Fruit fly (Drosophila melanogaster) whole organism, embryonic: ENCODE data around the gene mRpL14.

ENCODE experiments used
- Asciz ChIP-seq: fragments of 200-800 bp; sonication (Bioruptor generic); optimal IDR thresholded peaks from 2 replicates; lab custom pipeline; 2017; ENCODE audit warnings: missing biosample characterization, mild to moderate bottlenecking, missing genetic modification characterization, missing genetic modification reagents
- Bteb2 ChIP-seq: fragments of 200-800 bp; sonication (Bioruptor generic); optimal IDR thresholded peaks from 2 replicates; lab custom pipeline; 2016; ENCODE audit warnings: missing biosample characterization, missing genetic modification characterization
- CG10147 ChIP-seq: fragments of 200-800 bp; sonication (Bioruptor generic); optimal IDR thresholded peaks from 2 replicates; lab custom pipeline; 2019; ENCODE audit warnings: missing biosample characterization, mild to moderate bottlenecking, missing genetic modification characterization, moderate library complexity
- CG10267 ChIP-seq: fragments of 200-800 bp; sonication (Bioruptor generic); optimal IDR thresholded peaks from 2 replicates; lab custom pipeline; 2018; ENCODE audit warnings: missing biosample characterization, mild to moderate bottlenecking, missing genetic modification characterization, moderate library complexity
- CG10543 ChIP-seq: fragments of 200-800 bp; sonication (Bioruptor generic); optimal IDR thresholded peaks from 3 replicates; lab custom pipeline; 2017; ENCODE audit warnings: missing biosample characterization, mild to moderate bottlenecking, missing genetic modification characterization, moderate library complexity
- CG11560 ChIP-seq: fragments of 200-800 bp; sonication (Bioruptor generic); IDR thresholded peaks from 3 replicates; pipeline ENCODE4 v1.3.6; 2022; ENCODE audit warnings: missing biosample characterization, missing genetic modification characterization
- CG11696 ChIP-seq: fragments of 200-800 bp; sonication (Bioruptor generic); IDR thresholded peaks from 2 replicates; pipeline ENCODE4 v1.3.6; 2022; ENCODE audit warnings: missing biosample characterization, missing genetic modification characterization
- CG12659 ChIP-seq: fragments of 200-800 bp; sonication (Bioruptor generic); optimal IDR thresholded peaks from 3 replicates; lab custom pipeline; 2017; ENCODE audit warnings: mild to moderate bottlenecking, missing biosample characterization, missing genetic modification reagents, missing genetic modification characterization
- CG13624 ChIP-seq: fragments of 200-800 bp; sonication (Bioruptor generic); optimal IDR thresholded peaks from 2 replicates; lab custom pipeline; 2016; ENCODE audit warnings: missing biosample characterization, missing genetic modification characterization
- CG14965 ChIP-seq: fragments of 200-800 bp; sonication (Bioruptor generic); optimal IDR thresholded peaks from 2 replicates; lab custom pipeline; 2016; ENCODE audit warnings: missing biosample characterization, missing genetic modification characterization, borderline replicate concordance
- CG1529 ChIP-seq: fragments of 200-800 bp; sonication (Bioruptor generic); optimal IDR thresholded peaks from 3 replicates; lab custom pipeline; 2018; ENCODE audit warnings: missing biosample characterization, missing genetic modification characterization
- CG16813 ChIP-seq: fragments of 200-800 bp; sonication (Bioruptor generic); IDR thresholded peaks from 3 replicates; pipeline ENCODE4 v1.3.6; 2022; ENCODE audit warnings: missing biosample characterization, missing genetic modification characterization; ENCODE audit not compliant: partially characterized antibody
- CG17361 ChIP-seq: fragments of 200-800 bp; sonication (Bioruptor generic); IDR thresholded peaks from 3 replicates; pipeline ENCODE4 v1.3.6; 2022; ENCODE audit warnings: missing biosample characterization, missing genetic modification characterization
- CG2116 ChIP-seq: fragments of 200-800 bp; sonication (Bioruptor generic); optimal IDR thresholded peaks from 3 replicates; lab custom pipeline; 2018; ENCODE audit warnings: missing biosample characterization, mild to moderate bottlenecking, missing genetic modification characterization
- CG2120 ChIP-seq: fragments of 200-800 bp; sonication (Bioruptor generic); optimal IDR thresholded peaks from 3 replicates; lab custom pipeline; 2016; ENCODE audit warnings: missing biosample characterization, missing genetic modification characterization
- CG2712 ChIP-seq: fragments of 200-800 bp; optimal IDR thresholded peaks from 3 replicates; lab custom pipeline; 2019; ENCODE audit warnings: missing biosample characterization, mild to moderate bottlenecking, missing genetic modification characterization, moderate library complexity
- CG3065 ChIP-seq: fragments of 200-800 bp; sonication (Bioruptor generic); optimal IDR thresholded peaks from 2 replicates; lab custom pipeline; 2016; ENCODE audit warnings: missing biosample characterization, missing genetic modification characterization
- CG32767 ChIP-seq: fragments of 200-800 bp; sonication (Bioruptor generic); IDR thresholded peaks from 2 replicates; pipeline ENCODE4 v1.3.6; 2022; ENCODE audit warnings: missing biosample characterization, missing genetic modification characterization
- CG5953 ChIP-seq: fragments of 200-800 bp; sonication (Bioruptor generic); IDR thresholded peaks from 2 replicates; pipeline ENCODE4 v1.3.6; 2022; ENCODE audit warnings: missing biosample characterization, missing genetic modification characterization
- CG7963 ChIP-seq: fragments of 200-800 bp; sonication (Bioruptor generic); IDR thresholded peaks from 3 replicates; pipeline ENCODE4 v1.3.6; 2022; ENCODE audit warnings: missing biosample characterization, missing genetic modification characterization; ENCODE audit not compliant: partially characterized antibody
- CG9727 ChIP-seq: fragments of 200-800 bp; sonication (Bioruptor generic); optimal IDR thresholded peaks from 3 replicates; lab custom pipeline; 2017; ENCODE audit warnings: missing biosample characterization, mild to moderate bottlenecking, missing genetic modification characterization
- CG9797 ChIP-seq: fragments of 200-800 bp; sonication (Bioruptor generic); optimal IDR thresholded peaks from 3 replicates; lab custom pipeline; 2018; ENCODE audit warnings: missing biosample characterization, mild to moderate bottlenecking, missing genetic modification characterization
- CHES-1-like ChIP-seq: fragments of 200-800 bp; sonication (Bioruptor generic); optimal IDR thresholded peaks from 2 replicates; lab custom pipeline; 2016; ENCODE audit warnings: missing biosample characterization, missing genetic modification characterization
- D19B ChIP-seq: fragments of 200-800 bp; sonication (Bioruptor generic); optimal IDR thresholded peaks from 2 replicates; lab custom pipeline; 2017; ENCODE audit warnings: missing biosample characterization, mild to moderate bottlenecking, missing genetic modification characterization
- Dp ChIP-seq: fragments of 200-800 bp; sonication (Bioruptor generic); optimal IDR thresholded peaks from 2 replicates; lab custom pipeline; 2018; ENCODE audit warnings: missing biosample characterization, mild to moderate bottlenecking, missing genetic modification characterization, moderate library complexity
- Gsc ChIP-seq: fragments of 200-800 bp; sonication (Bioruptor generic); IDR thresholded peaks from 2 replicates; pipeline ENCODE4 v1.3.6; 2022; ENCODE audit warnings: missing biosample characterization, missing genetic modification characterization
- Hmr ChIP-seq: fragments of 200-800 bp; sonication (Bioruptor generic); optimal IDR thresholded peaks from 3 replicates; lab custom pipeline; 2017; ENCODE audit warnings: mild to moderate bottlenecking, missing biosample characterization, missing genetic modification reagents, missing genetic modification characterization
- Lhr ChIP-seq: fragments of 200-800 bp; sonication (Bioruptor generic); optimal IDR thresholded peaks from 3 replicates; lab custom pipeline; 2017; ENCODE audit warnings: mild to moderate bottlenecking, missing biosample characterization, missing genetic modification reagents, missing genetic modification characterization
- MBD-R2 ChIP-seq: fragments of 200-800 bp; sonication (Bioruptor generic); IDR thresholded peaks from 2 replicates; pipeline ENCODE4 v1.3.6; 2022; ENCODE audit warnings: missing biosample characterization, missing genetic modification characterization
- MESR4 ChIP-seq: fragments of 200-800 bp; sonication (Bioruptor generic); optimal IDR thresholded peaks from 2 replicates; lab custom pipeline; 2018; ENCODE audit warnings: missing biosample characterization, mild to moderate bottlenecking, missing genetic modification characterization, moderate library complexity
- Sin3A ChIP-seq: fragments of >200 bp; optimal IDR thresholded peaks from 2 replicates; lab custom pipeline; 2018
- Xbp1 ChIP-seq: fragments of 200-800 bp; sonication (Bioruptor generic); optimal IDR thresholded peaks from 3 replicates; lab custom pipeline; 2016; ENCODE audit warnings: missing biosample characterization, mild to moderate bottlenecking, missing genetic modification characterization
- Xrp1 ChIP-seq: fragments of 200-800 bp; sonication (Bioruptor generic); IDR thresholded peaks from 2 replicates; pipeline ENCODE4 v1.3.6; 2022; ENCODE audit warnings: missing biosample characterization, missing genetic modification characterization
- amos ChIP-seq: fragments of 200-800 bp; sonication (Bioruptor generic); IDR thresholded peaks from 2 replicates; pipeline ENCODE4 v1.3.6; 2022; ENCODE audit warnings: missing biosample characterization, missing genetic modification characterization; ENCODE audit not compliant: partially characterized antibody
- ara ChIP-seq: fragments of 200-800 bp; sonication (Bioruptor generic); IDR thresholded peaks from 2 replicates; pipeline ENCODE4 v1.3.6; 2022; ENCODE audit warnings: missing biosample characterization, missing genetic modification characterization
- dm ChIP-seq: fragments of 200-800 bp; sonication (Bioruptor generic); optimal IDR thresholded peaks from 3 replicates; lab custom pipeline; 2016; ENCODE audit warnings: missing biosample characterization, missing genetic modification characterization
- exex ChIP-seq: fragments of 200-800 bp; sonication (Bioruptor generic); optimal IDR thresholded peaks from 4 replicates; lab custom pipeline; 2018; ENCODE audit warnings: missing biosample characterization, mild to moderate bottlenecking, missing genetic modification characterization, moderate library complexity
- fd96Cb ChIP-seq: fragments of 200-800 bp; sonication (Bioruptor generic); optimal IDR thresholded peaks from 2 replicates; lab custom pipeline; 2018; ENCODE audit warnings: missing biosample characterization, mild to moderate bottlenecking, missing genetic modification characterization, moderate library complexity
- gfzf ChIP-seq: fragments of 200-800 bp; sonication (Bioruptor generic); optimal IDR thresholded peaks from 2 replicates; lab custom pipeline; 2016; ENCODE audit warnings: missing biosample characterization, mild to moderate bottlenecking, missing genetic modification characterization, moderate library complexity
- grau ChIP-seq: fragments of 200-800 bp; optimal IDR thresholded peaks from 3 replicates; lab custom pipeline; 2019; ENCODE audit warnings: missing biosample characterization, mild to moderate bottlenecking, missing genetic modification characterization, moderate library complexity
- ham ChIP-seq: fragments of 200-800 bp; sonication (Bioruptor generic); IDR thresholded peaks from 2 replicates; pipeline ENCODE4 v1.3.6; 2022; ENCODE audit warnings: missing biosample characterization, missing genetic modification characterization
- hb ChIP-seq: fragments of 200-800 bp; sonication (Bioruptor generic); IDR thresholded peaks from 3 replicates; pipeline ENCODE4 v1.3.6; 2022; ENCODE audit warnings: missing biosample characterization, missing genetic modification characterization; ENCODE audit not compliant: partially characterized antibody
- hkb ChIP-seq, 2 experiments: fragments of 200-800 bp in 1 of 2; fragments of >200 bp in 1 of 2; sonication (Bioruptor generic) in 1 of 2; IDR thresholded peaks in 1 of 2; optimal IDR thresholded peaks in 1 of 2; 2 replicates each; pipeline versions ENCODE4 v1.3.6 to Lab custom; 2017 to 2022; ENCODE audit warnings: missing biosample characterization in 1 of 2, missing genetic modification characterization in 1 of 2
- nerfin-2 ChIP-seq: fragments of 200-800 bp; sonication (Bioruptor generic); IDR thresholded peaks from 2 replicates; pipeline ENCODE4 v1.3.6; 2022; ENCODE audit warnings: missing biosample characterization, missing genetic modification characterization; ENCODE audit not compliant: partially characterized antibody
- pb ChIP-seq: fragments of 200-800 bp; sonication (Bioruptor generic); optimal IDR thresholded peaks from 3 replicates; lab custom pipeline; 2016; ENCODE audit warnings: missing biosample characterization, missing genetic modification characterization
- pho ChIP-seq: fragments of 200-800 bp; sonication (Bioruptor generic); optimal IDR thresholded peaks from 2 replicates; lab custom pipeline; 2016; ENCODE audit warnings: missing biosample characterization, missing genetic modification characterization
- sens ChIP-seq: fragments of 200-800 bp; sonication (Bioruptor generic); peaks from one replicate; lab custom pipeline; 2016; ENCODE audit warnings: missing biosample characterization, missing genetic modification characterization
- trh ChIP-seq: fragments of 200-800 bp; sonication (Bioruptor generic); optimal IDR thresholded peaks from 2 replicates; lab custom pipeline; 2016; ENCODE audit warnings: missing biosample characterization, missing genetic modification characterization

The mRpL14 gene

DNA sequence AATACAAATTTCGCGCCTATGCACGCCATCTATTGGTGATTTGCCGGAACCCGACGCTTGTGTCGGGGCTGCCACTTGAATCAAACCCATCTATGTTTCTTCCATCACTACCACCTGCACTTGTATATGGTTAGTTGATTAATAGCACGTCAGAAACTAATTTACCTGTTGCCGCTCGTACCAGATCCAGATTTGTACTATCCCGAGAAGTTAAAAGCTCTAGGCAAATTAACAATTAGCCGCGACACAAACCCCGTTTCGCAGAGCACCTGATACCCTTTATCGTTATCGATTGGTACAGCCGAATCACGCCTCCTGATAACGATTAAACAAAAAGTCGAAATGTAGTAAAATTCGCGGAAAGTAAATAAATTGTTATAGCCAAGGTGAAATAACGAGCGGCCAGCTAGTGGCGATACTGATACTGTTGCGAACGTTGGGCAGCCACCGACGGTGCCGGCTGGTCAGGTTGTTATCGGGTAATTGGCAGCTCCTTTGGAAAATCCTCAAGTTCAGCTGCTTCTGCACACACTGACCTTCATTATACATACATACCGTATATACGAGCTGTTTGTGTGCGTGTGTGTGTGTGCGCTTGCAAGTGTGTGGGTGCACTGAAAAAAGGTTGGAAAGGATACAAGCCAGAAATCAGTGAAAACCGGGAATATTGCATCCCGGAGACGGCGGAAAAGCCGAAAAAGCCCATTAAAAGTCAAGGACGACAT lies 4.3 kb downstream of the mRpL14 start:
- TF ChIP-seq CG2120 (peak; percentile 27), CG9797 (peak; percentile 47), hkb (optimal IDR thresholded peaks at IDR 0.05; lab: Kevin White, UChicago) (peak; percentile 78), hkb (GFP tag; IDR thresholded peaks at IDR 0.05; lab: Robert Waterston, UW) (no peak), trh (GFP tag; lab: Kevin White, UChicago) (no peak), CG11560 (tag; lab: Robert Waterston, UW) (peak; percentile 66; the same call in 2 of the 3 replicates), dm (GFP tag; lab: Kevin White, UChicago) (peak; percentile 31), D19B (GFP tag; lab: Kevin White, UChicago) (no peak), exex (peak; percentile 64), fd96Cb (no peak), CG11696 (GFP tag; lab: Robert Waterston, UW) (no peak), hb (GFP tag; lab: Robert Waterston, UW) (peak; percentile 77), CHES-1-like (GFP tag; lab: Kevin White, UChicago) (peak; percentile 36), CG10543 (peak; percentile 2), Sin3A (peak; percentile 82), grau (tag; lab: Kevin White, UChicago) (peak; percentile 1), nerfin-2 (GFP tag; lab: Robert Waterston, UW) (peak; percentile 63; the same call in 1 of the 2 replicates), Asciz (GFP tag; lab: Kevin White, UChicago) (no peak), ham (GFP tag; lab: Robert Waterston, UW) (no peak), sens (GFP tag; lab: Kevin White, UChicago) (peak; percentile 8), CG13624 (GFP tag; lab: Kevin White, UChicago) (peak; percentile 16), Lhr (peak; percentile 65), Dp (GFP tag; lab: Kevin White, UChicago) (peak; percentile 94), Gsc (GFP tag; lab: Robert Waterston, UW) (no peak), Xrp1 (GFP tag; lab: Robert Waterston, UW) (no peak), ara (GFP tag; lab: Robert Waterston, UW) (no peak), pb (GFP tag; lab: Kevin White, UChicago) (peak; percentile 19), Bteb2 (GFP tag; lab: Kevin White, UChicago) (no peak), CG32767 (GFP tag; lab: Robert Waterston, UW) (0 out of 2 replicates have a peak, but pooled peaks have one; percentile 24), MBD-R2 (peak; percentile 38; the same call in 1 of the 2 replicates), CG2116 (GFP tag; lab: Kevin White, UChicago) (peak; percentile 96), Xbp1 (GFP tag; lab: Kevin White, UChicago) (peak; percentile 12), CG7963 (GFP tag; lab: Robert Waterston, UW) (peak; percentile 70), Hmr (peak; percentile 68), CG10267 (tag; lab: Kevin White, UChicago) (peak; percentile 46), CG2712 (tag; lab: Kevin White, UChicago) (peak; percentile 38), CG16813 (peak; percentile 69), pho (peak; percentile 34), amos (GFP tag; lab: Robert Waterston, UW) (peak; percentile 69), CG12659 (GFP tag; lab: Kevin White, UChicago) (peak; percentile 38), CG9727 (GFP tag; lab: Kevin White, UChicago) (no peak), CG10147 (peak; percentile 3), MESR4 (peak; percentile 84), CG3065 (GFP tag; lab: Kevin White, UChicago) (peak; percentile 49), CG17361 (peak; percentile 49; the same call in 2 of the 3 replicates), CG1529 (GFP tag; lab: Kevin White, UChicago) (no peak), CG14965 (peak; percentile 76), gfzf (GFP tag; lab: Kevin White, UChicago) (peak; percentile 54), CG5953 (GFP tag; lab: Robert Waterston, UW) (no peak)
